Fruit fly (Drosophila melanogaster) Kc167 (cell line): ENCODE data around the gene cindr.

Experiments used
- Myc ChIP-seq: fragments of >200 bp; optimal IDR thresholded peaks from 2 replicates; lab custom pipeline; 2017; ENCODE audit warnings: missing external identifiers
- Sin3A ChIP-seq: fragments of >200 bp; optimal IDR thresholded peaks from 2 replicates; lab custom pipeline; 2018; ENCODE audit warnings: missing external identifiers
- h ChIP-seq: fragments of >200 bp; optimal IDR thresholded peaks from 3 replicates; lab custom pipeline; 2018; ENCODE audit warnings: missing external identifiers
- insv ChIP-seq: fragments of >200 bp; optimal IDR thresholded peaks from 3 replicates; lab custom pipeline; 2018; ENCODE audit warnings: missing external identifiers
- psq ChIP-seq: fragments of >200 bp; optimal IDR thresholded peaks from 2 replicates; lab custom pipeline; 2017; ENCODE audit warnings: missing external identifiers
- ttk ChIP-seq: sonication (Bioruptor generic); optimal IDR thresholded peaks from 2 replicates; lab custom pipeline; 2017; ENCODE audit warnings: missing external identifiers

DNA sequence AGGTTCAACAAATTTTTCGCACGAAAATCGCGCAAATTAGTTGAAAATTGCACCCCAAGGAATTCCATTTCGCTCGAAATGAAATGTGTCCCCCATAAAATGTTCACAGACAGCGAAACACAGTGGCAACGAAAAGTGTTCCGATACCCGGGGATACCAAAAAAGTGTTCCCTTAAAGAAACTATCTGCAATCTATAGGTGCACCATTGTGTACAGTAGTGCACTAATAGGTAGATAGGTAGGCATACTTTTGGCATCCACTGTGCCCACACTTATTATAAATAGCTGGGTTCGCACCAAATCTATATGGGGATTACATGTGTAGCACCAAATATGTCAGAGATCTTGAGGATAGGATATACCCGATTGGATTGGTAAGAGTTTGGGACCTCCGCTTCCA lies 11.7 kb upstream of the cindr start:
- TF ChIP-seq h (lab: Kevin White, UChicago) (no peak), Sin3A (no peak), insv (lab: Kevin White, UChicago) (no peak), Myc (lab: Kevin White, UChicago) (no peak), psq (lab: Kevin White, UChicago) (no peak), ttk (lab: Kevin White, UChicago) (no peak)
